Worm (Caenorhabditis elegans): ENCODE measurements around the gene C26E1.2.

DNA sequence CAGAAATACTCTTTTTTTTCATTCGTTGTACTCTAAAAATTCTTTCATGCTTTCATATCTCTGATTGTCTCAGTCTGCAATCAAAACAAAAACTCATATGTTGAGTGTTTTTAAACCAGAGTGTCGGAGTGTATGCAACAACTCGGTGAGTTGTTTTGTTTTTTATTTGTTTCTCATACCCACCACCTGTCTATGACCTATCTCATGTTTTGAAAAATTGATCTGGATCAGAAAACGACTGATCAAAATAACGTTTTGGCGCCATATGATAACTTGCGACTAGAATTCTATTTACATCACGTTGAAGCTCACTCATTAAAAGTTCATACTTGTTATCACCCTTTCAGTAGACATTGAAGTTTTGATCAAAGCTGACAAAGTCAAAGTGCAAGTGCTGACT, 6.2 kb upstream of the C26E1.2 start:
- no peak for TF ChIP-seq efl-1 (GFP tag; optimal IDR thresholded peaks at IDR 0.05)
- TF ChIP-seq hmg-1.2 (GFP tag; IDR thresholded peaks at IDR 0.05) = no peak
- TF ChIP-seq zim-3 (tag; optimal IDR thresholded peaks at IDR 0.05) = no peak
- no peak for TF ChIP-seq zfh-2 (GFP tag; conservative IDR thresholded peaks at IDR 0.05)
- TF ChIP-seq madf-10 (tag; optimal IDR thresholded peaks at IDR 0.05) = no peak
- TF ChIP-seq B0019.2 (GFP tag; conservative IDR thresholded peaks at IDR 0.05) = no peak
- TF ChIP-seq mes-4 (tag; optimal IDR thresholded peaks at IDR 0.05) = no peak
- no peak for TF ChIP-seq F22D6.2 (tag; optimal IDR thresholded peaks at IDR 0.05)
